Worm (Caenorhabditis elegans): ENCODE results near the gene F47B8.3.

ce11 chrV:14316525-14316924 is 6.3 kb downstream of the F47B8.3 start, which contains the start of gene F47B8.2:
- no peak for TF ChIP-seq dao-5 (tag; optimal IDR thresholded peaks at IDR 0.05)
- no peak for TF ChIP-seq him-1 (tag; optimal IDR thresholded peaks at IDR 0.05)

Measured in whole organism, L4/young adult.